Worm (Caenorhabditis elegans) whole organism, L4 larva: Measurements from ENCODE around the gene dep-1.

ENCODE experiments used
- F10B5.3 ChIP-seq: sonication (generic microtip); optimal IDR thresholded peaks from 2 replicates; lab custom pipeline; 2016; ENCODE audit warnings: mild to moderate bottlenecking, missing genetic modification characterization, missing compliant biosample characterization
- F26F4.8 ChIP-seq: fragments of 200-800 bp; sonication (Bioruptor generic); conservative IDR thresholded peaks from 2 replicates; pipeline ENCODE4 v1.3.6; 2022; ENCODE audit warnings: missing genetic modification characterization, missing compliant biosample characterization
- F37D6.2 ChIP-seq: sonication (generic microtip); optimal IDR thresholded peaks from 2 replicates; lab custom pipeline; 2016; ENCODE audit warnings: mild to moderate bottlenecking, missing genetic modification characterization, missing compliant biosample characterization
- F49E8.2 ChIP-seq: sonication (generic microtip); optimal IDR thresholded peaks from 2 replicates; lab custom pipeline; 2016; ENCODE audit warnings: missing compliant biosample characterization, mild to moderate bottlenecking, missing genetic modification characterization, borderline replicate concordance
- R02D3.7 ChIP-seq: fragments of 150-350 bp; sonication (generic microtip); optimal IDR thresholded peaks from 3 replicates; lab custom pipeline; 2014; ENCODE audit warnings: missing biosample characterization, missing genetic modification characterization
- T20F7.1 ChIP-seq: fragments of 200-800 bp; sonication (Bioruptor generic); optimal IDR thresholded peaks from 2 replicates; lab custom pipeline; 2018; ENCODE audit warnings: mild to moderate bottlenecking, missing genetic modification characterization, missing compliant biosample characterization
- Y48G9A.11 ChIP-seq: fragments of 200-800 bp; sonication (Bioruptor generic); IDR thresholded peaks from 2 replicates; pipeline ENCODE4 v1.3.6; 2022; ENCODE audit warnings: missing genetic modification reagents, missing genetic modification characterization, missing compliant biosample characterization
- ZK337.2 ChIP-seq: fragments of 200-800 bp; sonication (Bioruptor generic); IDR thresholded peaks from 2 replicates; pipeline ENCODE4 v1.3.6; 2022; ENCODE audit warnings: missing genetic modification reagents, missing genetic modification characterization, missing compliant biosample characterization
- aha-1 ChIP-seq: fragments of 150-350 bp; peaks from one replicate; lab custom pipeline; 2014; ENCODE audit warnings: missing biosample characterization, missing genetic modification characterization
- ama-1 ChIP-seq: fragments of 150-350 bp; optimal IDR thresholded peaks from 2 replicates; lab custom pipeline; 2014; ENCODE audit warnings: inconsistent platforms, mixed read lengths
- ceh-44 ChIP-seq: fragments of 200-800 bp; sonication (Bioruptor generic); IDR thresholded peaks from 2 replicates; pipeline ENCODE4 v1.3.6; 2022; ENCODE audit warnings: missing genetic modification reagents, missing genetic modification characterization, missing compliant biosample characterization
- ces-1 ChIP-seq: fragments of 150-350 bp; sonication (generic microtip); optimal IDR thresholded peaks from 4 replicates; lab custom pipeline; 2014; ENCODE audit warnings: missing biosample characterization, missing genetic modification reagents, missing genetic modification characterization
- ctbp-1 ChIP-seq: fragments of 200-800 bp; sonication (Bioruptor generic); IDR thresholded peaks from 2 replicates; pipeline ENCODE4 v1.3.6; 2022; ENCODE audit warnings: missing genetic modification reagents, missing genetic modification characterization, missing compliant biosample characterization
- daf-16 ChIP-seq, 3 experiments: sonication (generic microtip); optimal IDR thresholded peaks; 2 replicates each; lab custom pipeline; 2016 to 2017; ENCODE audit warnings: missing genetic modification characterization in 3 of 3, missing genetic modification reagents in 3 of 3, mild to moderate bottlenecking in 2 of 3, missing compliant biosample characterization in 2 of 3, missing biosample characterization in 1 of 3, moderate library complexity in 1 of 3
- daf-19 ChIP-seq: fragments of 200-800 bp; sonication (Bioruptor generic); conservative IDR thresholded peaks from 2 replicates; pipeline ENCODE4 v1.3.6; 2022; ENCODE audit warnings: missing genetic modification characterization, missing compliant biosample characterization
- dmd-6 ChIP-seq: fragments of 200-800 bp; sonication (Bioruptor generic); IDR thresholded peaks from 2 replicates; pipeline ENCODE4 v1.3.6; 2022; ENCODE audit warnings: missing genetic modification reagents, missing genetic modification characterization, missing compliant biosample characterization
- dpl-1 ChIP-seq: fragments of 150-350 bp; optimal IDR thresholded peaks from 2 replicates; lab custom pipeline; 2014; ENCODE audit warnings: missing biosample characterization, missing genetic modification reagents, missing genetic modification characterization
- fkh-10 ChIP-seq: fragments of 150-350 bp; optimal IDR thresholded peaks from 2 replicates; lab custom pipeline; 2014; ENCODE audit warnings: missing biosample characterization, missing genetic modification reagents, missing genetic modification characterization
- hlh-11 ChIP-seq: fragments of 200-800 bp; sonication (Bioruptor generic); optimal IDR thresholded peaks from 2 replicates; lab custom pipeline; 2018; ENCODE audit warnings: mild to moderate bottlenecking, missing genetic modification characterization, missing compliant biosample characterization
- hlh-30 ChIP-seq: sonication (generic microtip); optimal IDR thresholded peaks from 2 replicates; lab custom pipeline; 2017; ENCODE audit warnings: antibody characterized with exemption, mild to moderate bottlenecking, missing genetic modification characterization, missing compliant biosample characterization; ENCODE audit not compliant: insufficient read depth
- jun-1 ChIP-seq: fragments of 150-350 bp; optimal IDR thresholded peaks from 2 replicates; lab custom pipeline; 2014; ENCODE audit warnings: missing biosample characterization, missing genetic modification reagents, missing genetic modification characterization
- lin-29 ChIP-seq: fragments of 200-800 bp; sonication (Bioruptor generic); IDR thresholded peaks from 2 replicates; pipeline ENCODE4 v1.3.6; 2022; ENCODE audit warnings: missing genetic modification reagents, missing genetic modification characterization, missing compliant biosample characterization
- lin-38 ChIP-seq: fragments of 200-800 bp; sonication (Bioruptor generic); IDR thresholded peaks from 2 replicates; pipeline ENCODE4 v1.3.6; 2022; ENCODE audit warnings: missing genetic modification reagents, missing genetic modification characterization, missing compliant biosample characterization
- madf-9 ChIP-seq: fragments of 200-800 bp; sonication (Bioruptor generic); conservative IDR thresholded peaks from 2 replicates; pipeline ENCODE4 v1.3.6; 2022; ENCODE audit warnings: missing genetic modification reagents, missing genetic modification characterization, missing compliant biosample characterization
- mes-2 ChIP-seq: sonication (generic microtip); optimal IDR thresholded peaks from 2 replicates; lab custom pipeline; 2016; ENCODE audit warnings: missing genotype, mild to moderate bottlenecking, missing genetic modification characterization, missing compliant biosample characterization; ENCODE audit not compliant: poor library complexity, severe bottlenecking
- mxl-2 ChIP-seq: fragments of 200-800 bp; sonication (Bioruptor generic); conservative IDR thresholded peaks from 2 replicates; pipeline ENCODE4 v1.3.6; 2022; ENCODE audit warnings: missing genetic modification reagents, missing genetic modification characterization, missing compliant biosample characterization
- mxl-3 ChIP-seq: fragments of 200-800 bp; sonication (Bioruptor generic); optimal IDR thresholded peaks from 2 replicates; lab custom pipeline; 2018; ENCODE audit warnings: mild to moderate bottlenecking, missing genetic modification characterization, missing compliant biosample characterization
- nhr-10 ChIP-seq: fragments of 150-350 bp; optimal IDR thresholded peaks from 2 replicates; lab custom pipeline; 2014; ENCODE audit warnings: missing biosample characterization, missing genetic modification characterization
- nhr-102 ChIP-seq: sonication (generic microtip); optimal IDR thresholded peaks from 2 replicates; lab custom pipeline; 2016; ENCODE audit warnings: mild to moderate bottlenecking, missing genetic modification characterization, moderate library complexity, missing compliant biosample characterization
- nhr-237 ChIP-seq: sonication (generic microtip); optimal IDR thresholded peaks from 2 replicates; lab custom pipeline; 2017; ENCODE audit warnings: missing biosample characterization, missing genetic modification characterization
- nhr-25 ChIP-seq: sonication (generic microtip); optimal IDR thresholded peaks from 2 replicates; lab custom pipeline; 2017; ENCODE audit warnings: missing genetic modification characterization, mild to moderate bottlenecking, missing compliant biosample characterization, antibody characterized with exemption, moderate library complexity, borderline replicate concordance; ENCODE audit not compliant: insufficient read depth
- nhr-28 ChIP-seq: fragments of 150-350 bp; optimal IDR thresholded peaks from 2 replicates; lab custom pipeline; 2014; ENCODE audit warnings: missing biosample characterization, missing genetic modification characterization
- nhr-42 ChIP-seq: fragments of 200-800 bp; sonication (Bioruptor generic); IDR thresholded peaks from 2 replicates; pipeline ENCODE4 v1.3.6; 2022; ENCODE audit warnings: missing genetic modification characterization, missing compliant biosample characterization
- nhr-6 ChIP-seq: fragments of 150-350 bp; optimal IDR thresholded peaks from 2 replicates; lab custom pipeline; 2014; ENCODE audit warnings: missing biosample characterization, missing genetic modification characterization
- saeg-2 ChIP-seq: fragments of 200-800 bp; sonication (Bioruptor generic); IDR thresholded peaks from 2 replicates; pipeline ENCODE4 v1.3.6; 2022; ENCODE audit warnings: missing genetic modification reagents, missing genetic modification characterization, missing compliant biosample characterization
- sdz-12 ChIP-seq: fragments of 200-800 bp; sonication (Bioruptor generic); optimal IDR thresholded peaks from 2 replicates; lab custom pipeline; 2018; ENCODE audit warnings: mild to moderate bottlenecking, missing genetic modification characterization, missing compliant biosample characterization
- set-16 ChIP-seq: fragments of 200-800 bp; sonication (Bioruptor generic); IDR thresholded peaks from 2 replicates; pipeline ENCODE4 v1.3.6; 2022; ENCODE audit warnings: missing genetic modification reagents, missing genetic modification characterization, missing compliant biosample characterization
- spr-1 ChIP-seq: sonication (generic microtip); optimal IDR thresholded peaks from 2 replicates; lab custom pipeline; 2016; ENCODE audit warnings: mild to moderate bottlenecking, missing genetic modification characterization, missing compliant biosample characterization
- tag-97 ChIP-seq: fragments of 200-800 bp; sonication (Bioruptor generic); IDR thresholded peaks from 2 replicates; pipeline ENCODE4 v1.3.6; 2022; ENCODE audit warnings: missing genetic modification characterization, missing compliant biosample characterization
- zfp-2 ChIP-seq: sonication (generic microtip); optimal IDR thresholded peaks from 2 replicates; lab custom pipeline; 2016; ENCODE audit warnings: mild to moderate bottlenecking, missing genetic modification characterization, missing compliant biosample characterization
- zip-11 ChIP-seq: fragments of 200-800 bp; sonication (Bioruptor generic); IDR thresholded peaks from 2 replicates; pipeline ENCODE4 v1.3.6; 2022; ENCODE audit warnings: missing genetic modification characterization, missing compliant biosample characterization

The dep-1 gene

ce11 chrII:9054604-9055003, 35.0 kb upstream of the dep-1 start, which contains the start of gene chmp-7 (continued):
- peak; percentile 44 for TF ChIP-seq mxl-3 (GFP tag; lab: Kevin White, UChicago)
- TF ChIP-seq sdz-12 (GFP tag; lab: Kevin White, UChicago): no peak
- peak; percentile 74 for TF ChIP-seq hlh-11
- TF ChIP-seq zfp-2 (tag; lab: Kevin White, UChicago): no peak
- TF ChIP-seq Y48G9A.11 (GFP tag; lab: Robert Waterston, UW): peak; percentile 40; the same call in 1 of the 2 replicates
- peak; percentile 79 for TF ChIP-seq nhr-28 (tag; lab: Kevin White, UChicago)
- peak; percentile 64; the same call in 1 of the 2 replicates for TF ChIP-seq nhr-42 (GFP tag; lab: Robert Waterston, UW)
- peak; percentile 37 for TF ChIP-seq spr-1 (tag; lab: Kevin White, UChicago)
- TF ChIP-seq tag-97 (GFP tag; lab: Robert Waterston, UW): no peak
- TF ChIP-seq ama-1: peak; percentile 71
- TF ChIP-seq zip-11: no peak
- TF ChIP-seq F37D6.2 (tag; lab: Kevin White, UChicago): peak; percentile 46
- TF ChIP-seq ctbp-1: peak; percentile 50; the same call in 1 of the 2 replicates
- TF ChIP-seq ZK337.2 (GFP tag; lab: Robert Waterston, UW): no peak
- peak; percentile 57 for TF ChIP-seq nhr-25
- TF ChIP-seq F49E8.2 (tag; lab: Kevin White, UChicago): no peak
- no peak for TF ChIP-seq lin-29 (GFP tag; lab: Robert Waterston, UW)
- TF ChIP-seq dpl-1 (GFP tag; lab: Kevin White, UChicago): peak; percentile 90
- no peak for TF ChIP-seq nhr-237 (tag; lab: Kevin White, UChicago)
- peak; percentile 91 for TF ChIP-seq lin-38
- TF ChIP-seq R02D3.7: no peak
- TF ChIP-seq ces-1 (GFP tag; lab: Kevin White, UChicago): no peak
- no peak for TF ChIP-seq T20F7.1 (GFP tag; lab: Kevin White, UChicago)
- TF ChIP-seq madf-9 (GFP tag; lab: Robert Waterston, UW): no peak
- TF ChIP-seq jun-1 (tag; lab: Kevin White, UChicago): peak; percentile 51
- TF ChIP-seq saeg-2: no peak
- no peak for TF ChIP-seq set-16 (GFP tag; lab: Robert Waterston, UW)
- TF ChIP-seq F10B5.3 (tag; lab: Kevin White, UChicago): no peak
- no peak for TF ChIP-seq F26F4.8 (GFP tag; lab: Robert Waterston, UW)
- TF ChIP-seq mxl-2 (GFP tag; lab: Robert Waterston, UW): no peak
- TF ChIP-seq nhr-6 (tag; lab: Kevin White, UChicago): peak; percentile 80
- peak; percentile 76 for TF ChIP-seq fkh-10 (GFP tag; lab: Kevin White, UChicago)
- no peak for TF ChIP-seq nhr-102 (tag; lab: Kevin White, UChicago)
- TF ChIP-seq hlh-30 (tag; lab: Kevin White, UChicago): peak; percentile 77
- TF ChIP-seq daf-16 (GFP tag; optimal IDR thresholded peaks at IDR 0.05; lab: Kevin White, UChicago): no peak
- peak; percentile 68 for TF ChIP-seq daf-16 (tag; optimal IDR thresholded peaks at IDR 0.05; lab: Kevin White, UChicago)
- no peak for TF ChIP-seq nhr-10
- peak; percentile 92 for TF ChIP-seq mes-2 (tag; lab: Kevin White, UChicago)
- 0 out of 2 replicates have a peak, but pooled peaks have one; percentile 30 for TF ChIP-seq ceh-44 (GFP tag; lab: Robert Waterston, UW)
- no peak for TF ChIP-seq daf-19 (GFP tag; lab: Robert Waterston, UW)
- TF ChIP-seq dmd-6 (GFP tag; lab: Robert Waterston, UW): peak; percentile 64
- peak; percentile 93 for TF ChIP-seq aha-1 (tag; lab: Kevin White, UChicago)
- TF ChIP-seq, all 104 proteins: peak for 41
